Worm (Caenorhabditis elegans) whole organism, midembryonic: Measurements from ENCODE around the gene cpin-1.

Experiments used
- flt-1 ChIP-seq: fragments of 200-800 bp; sonication (Bioruptor generic); IDR thresholded peaks from 2 replicates; pipeline ENCODE4 v1.3.6; 2022; ENCODE audit warnings: missing genetic modification characterization, missing compliant biosample characterization
- med-1 ChIP-seq: sonication (generic microtip); optimal IDR thresholded peaks from 2 replicates; lab custom pipeline; 2017; ENCODE audit warnings: missing genetic modification characterization, mild to moderate bottlenecking, missing compliant biosample characterization, antibody characterized with exemption, missing genetic modification reagents; ENCODE audit not compliant: insufficient read depth
- tab-1 ChIP-seq: fragments of 200-800 bp; sonication (Bioruptor generic); IDR thresholded peaks from 2 replicates; pipeline ENCODE4 v1.3.6; 2022; ENCODE audit warnings: missing genetic modification characterization, missing compliant biosample characterization
- ztf-23 ChIP-seq: fragments of 200-800 bp; sonication (Bioruptor generic); IDR thresholded peaks from 2 replicates; pipeline ENCODE4 v1.3.6; 2022; ENCODE audit warnings: missing genetic modification reagents, missing genetic modification characterization, missing compliant biosample characterization

ce11 chrIV:9480936-9481335 is 30.5 kb downstream of the cpin-1 start, which contains the start of gene cng-3:
- no peak for TF ChIP-seq ztf-23 (GFP tag; lab: Robert Waterston, UW)
- TF ChIP-seq med-1 (GFP tag; lab: Kevin White, UChicago): no peak
- TF ChIP-seq tab-1 (GFP tag; lab: Robert Waterston, UW): no peak
- no peak for TF ChIP-seq flt-1
